Fruit fly (Drosophila melanogaster) whole organism, pupa: Measurements from ENCODE around the gene CG31457.

ENCODE experiments used
- CG10348 ChIP-seq: fragments of 200-800 bp; sonication (Bioruptor generic); IDR thresholded peaks from 2 replicates; pipeline ENCODE4 v1.3.6; 2022; ENCODE audit warnings: missing biosample characterization, missing genetic modification characterization
- CG12605 ChIP-seq: fragments of 200-800 bp; sonication (Bioruptor generic); IDR thresholded peaks from 2 replicates; pipeline ENCODE4 v1.3.6; 2022; ENCODE audit warnings: missing biosample characterization, missing genetic modification characterization
- CG13204 ChIP-seq: fragments of 200-800 bp; sonication (Bioruptor generic); optimal IDR thresholded peaks from 2 replicates; lab custom pipeline; 2018; ENCODE audit warnings: missing biosample characterization, mild to moderate bottlenecking, missing genetic modification characterization, moderate library complexity
- CG14655 ChIP-seq: fragments of 200-800 bp; sonication (Bioruptor generic); optimal IDR thresholded peaks from 3 replicates; lab custom pipeline; 2017; ENCODE audit warnings: mild to moderate bottlenecking, missing biosample characterization, missing genetic modification reagents, missing genetic modification characterization
- CG15710 ChIP-seq: fragments of 200-800 bp; sonication (Bioruptor generic); optimal IDR thresholded peaks from 2 replicates; lab custom pipeline; 2018; ENCODE audit warnings: missing biosample characterization, mild to moderate bottlenecking, missing genetic modification characterization, moderate library complexity
- CG17806 ChIP-seq: fragments of 200-800 bp; sonication (Bioruptor generic); optimal IDR thresholded peaks from 2 replicates; lab custom pipeline; 2018; ENCODE audit warnings: missing biosample characterization, mild to moderate bottlenecking, missing genetic modification characterization, moderate library complexity
- CG32121 ChIP-seq: fragments of 200-800 bp; sonication (Bioruptor generic); IDR thresholded peaks from 2 replicates; pipeline ENCODE4 v1.3.6; 2022; ENCODE audit warnings: missing biosample characterization, missing genetic modification characterization
- CG34367 ChIP-seq: fragments of 200-800 bp; sonication (Bioruptor generic); optimal IDR thresholded peaks from 2 replicates; lab custom pipeline; 2018; ENCODE audit warnings: missing biosample characterization, mild to moderate bottlenecking, missing genetic modification characterization
- CG4496 ChIP-seq: fragments of 200-800 bp; sonication (Bioruptor generic); IDR thresholded peaks from 3 replicates; pipeline ENCODE4 v1.3.6; 2022; ENCODE audit warnings: missing biosample characterization, missing genetic modification characterization
- CG8159 ChIP-seq: fragments of 200-800 bp; sonication (Bioruptor generic); optimal IDR thresholded peaks from 3 replicates; lab custom pipeline; 2018; ENCODE audit warnings: missing biosample characterization, mild to moderate bottlenecking, missing genetic modification characterization, moderate library complexity
- CG8301 ChIP-seq: fragments of 200-800 bp; sonication (Bioruptor generic); optimal IDR thresholded peaks from 2 replicates; lab custom pipeline; 2018; ENCODE audit warnings: missing biosample characterization, mild to moderate bottlenecking, missing genetic modification characterization
- CG9948 ChIP-seq: fragments of 200-800 bp; sonication (Bioruptor generic); optimal IDR thresholded peaks from 2 replicates; lab custom pipeline; 2018; ENCODE audit warnings: missing biosample characterization, mild to moderate bottlenecking, missing genetic modification characterization, moderate library complexity
- D1 ChIP-seq: fragments of 200-800 bp; sonication (Bioruptor generic); optimal IDR thresholded peaks from 2 replicates; lab custom pipeline; 2018; ENCODE audit warnings: missing biosample characterization, mild to moderate bottlenecking, missing genetic modification characterization, moderate library complexity
- EcR ChIP-seq: fragments of 200-800 bp; sonication (Bioruptor generic); optimal IDR thresholded peaks from 3 replicates; lab custom pipeline; 2019; ENCODE audit warnings: missing biosample characterization, missing genetic modification characterization, mild to moderate bottlenecking, moderate library complexity, missing genetic modification reagents
- Ets98B ChIP-seq: fragments of 200-800 bp; sonication (Bioruptor generic); IDR thresholded peaks from 2 replicates; pipeline ENCODE4 v1.3.6; 2022; ENCODE audit warnings: missing biosample characterization, missing genetic modification characterization
- Pif1A ChIP-seq: fragments of 200-800 bp; sonication (Bioruptor generic); optimal IDR thresholded peaks from 3 replicates; lab custom pipeline; 2016; ENCODE audit warnings: missing biosample characterization, missing genetic modification characterization
- Pif1B ChIP-seq: fragments of 200-800 bp; sonication (Bioruptor generic); optimal IDR thresholded peaks from 3 replicates; lab custom pipeline; 2016; ENCODE audit warnings: missing biosample characterization, missing genetic modification characterization
- Snoo ChIP-seq: fragments of 200-800 bp; sonication (Bioruptor generic); optimal IDR thresholded peaks from 3 replicates; lab custom pipeline; 2017; ENCODE audit warnings: missing biosample characterization, mild to moderate bottlenecking, missing genetic modification characterization, inconsistent platforms
- fd96Ca ChIP-seq: fragments of 200-800 bp; sonication (Bioruptor generic); IDR thresholded peaks from 3 replicates; pipeline ENCODE4 v1.3.6; 2022; ENCODE audit warnings: missing biosample characterization, missing genetic modification characterization
- gl ChIP-seq: fragments of 200-800 bp; sonication (Bioruptor generic); optimal IDR thresholded peaks from 2 replicates; lab custom pipeline; 2018; ENCODE audit warnings: missing biosample characterization, mild to moderate bottlenecking, missing genetic modification characterization
- rn ChIP-seq: fragments of 200-800 bp; sonication (Bioruptor generic); IDR thresholded peaks from 2 replicates; pipeline ENCODE4 v1.3.6; 2022; ENCODE audit warnings: missing biosample characterization, missing genetic modification characterization

CG31457 gene

DNA sequence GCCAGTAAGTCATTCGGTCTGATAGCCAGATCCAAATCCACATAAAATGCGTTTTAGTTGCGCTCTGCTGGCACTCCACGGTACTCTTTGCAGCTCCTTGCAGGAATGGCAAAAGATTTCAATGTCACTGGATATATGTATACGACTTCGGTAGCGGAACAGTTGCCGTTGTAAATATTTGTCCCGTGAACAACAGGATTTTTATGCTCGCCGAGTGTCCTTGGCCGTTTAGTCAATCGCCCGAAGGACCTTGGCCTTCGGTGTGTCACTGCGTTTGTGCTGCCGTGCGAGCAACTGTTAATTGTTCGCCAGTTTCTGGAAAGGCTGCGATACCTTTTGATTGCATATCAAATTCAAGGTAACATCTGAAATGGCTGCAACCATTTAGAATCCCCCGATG lies 10.7 kb upstream of the CG31457 start:
- no peak for TF ChIP-seq Snoo

DNA sequence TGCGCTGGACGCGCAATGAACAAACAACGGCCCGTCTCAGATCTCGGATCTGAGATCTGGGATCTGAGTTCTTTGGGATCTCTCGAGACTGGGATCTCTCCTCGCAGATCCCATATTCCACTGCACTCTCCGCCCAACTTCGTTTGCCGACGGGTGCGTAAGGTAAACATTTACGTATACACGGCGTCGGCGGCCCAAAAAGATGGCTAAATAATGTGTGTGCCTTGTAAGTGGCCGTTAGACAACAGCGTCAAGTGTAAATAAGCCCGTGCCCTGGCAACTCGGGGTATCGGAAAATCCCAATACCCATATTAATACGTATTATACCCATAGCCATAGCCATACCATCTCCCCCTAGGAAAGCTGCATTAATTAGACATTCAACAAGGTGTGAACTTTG lies 6.9 kb upstream of the CG31457 start:
- no peak for TF ChIP-seq CG9948
- TF ChIP-seq D1 (tag; lab: Kevin White, UChicago): no peak
- TF ChIP-seq CG8159 (tag; lab: Kevin White, UChicago): no peak
- TF ChIP-seq CG12605 (GFP tag; lab: Robert Waterston, UW): no peak
- no peak for TF ChIP-seq CG32121 (GFP tag; lab: Robert Waterston, UW)
- TF ChIP-seq Pif1B (GFP tag; lab: Kevin White, UChicago): no peak
- no peak for TF ChIP-seq CG17806 (tag; lab: Kevin White, UChicago)
- TF ChIP-seq CG14655: no peak
- TF ChIP-seq CG4496 (GFP tag; lab: Robert Waterston, UW): no peak
- no peak for TF ChIP-seq Pif1A
- TF ChIP-seq CG34367 (tag; lab: Kevin White, UChicago): no peak
- TF ChIP-seq rn: no peak
- TF ChIP-seq CG10348 (GFP tag; lab: Robert Waterston, UW): no peak
- TF ChIP-seq fd96Ca (GFP tag; lab: Robert Waterston, UW): no peak
- no peak for TF ChIP-seq CG8301 (tag; lab: Kevin White, UChicago)
- no peak for TF ChIP-seq gl (tag; lab: Kevin White, UChicago)
- TF ChIP-seq Snoo: no peak
- TF ChIP-seq Ets98B (GFP tag; lab: Robert Waterston, UW): no peak
- TF ChIP-seq CG15710 (tag; lab: Kevin White, UChicago): no peak
- no peak for TF ChIP-seq EcR

DNA sequence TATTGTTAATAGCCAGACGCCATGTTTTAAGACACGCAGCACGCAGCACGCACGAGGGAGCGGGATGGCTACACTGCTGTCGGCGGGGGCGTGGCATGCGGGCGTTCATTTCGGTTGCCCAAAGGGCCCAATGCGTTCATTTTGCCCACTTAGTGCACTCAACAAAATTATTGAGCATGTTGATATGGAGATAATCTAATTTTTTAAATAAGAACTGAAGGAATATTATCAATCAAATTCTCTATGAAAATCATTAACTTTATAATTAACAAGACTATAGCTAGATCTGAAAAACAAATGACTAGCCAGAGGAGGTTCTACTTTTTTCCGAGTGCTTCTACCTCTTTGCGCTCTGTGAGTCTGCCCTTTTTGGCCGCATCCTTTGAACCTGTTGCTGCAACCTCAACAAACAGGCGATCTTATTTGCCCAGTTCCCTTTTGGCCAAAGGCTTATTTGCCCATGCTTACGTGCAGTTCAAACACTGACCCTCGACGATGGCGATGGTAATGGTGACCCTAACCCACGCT lies 5.6 kb upstream of the CG31457 start:
- peak; percentile 2 for TF ChIP-seq Snoo
- no peak for TF ChIP-seq CG10348 (GFP tag; lab: Robert Waterston, UW)

dm6 chr3R:23132299-23132698 lies 4.5 kb upstream of the CG31457 start:
- no peak for TF ChIP-seq CG9948
- no peak for TF ChIP-seq CG12605 (GFP tag; lab: Robert Waterston, UW)
- TF ChIP-seq gl (tag; lab: Kevin White, UChicago): no peak
- no peak for TF ChIP-seq Ets98B (GFP tag; lab: Robert Waterston, UW)
- no peak for TF ChIP-seq CG8159 (tag; lab: Kevin White, UChicago)
- no peak for TF ChIP-seq Pif1B (GFP tag; lab: Kevin White, UChicago)
- TF ChIP-seq fd96Ca (GFP tag; lab: Robert Waterston, UW): no peak
- no peak for TF ChIP-seq CG32121 (GFP tag; lab: Robert Waterston, UW)
- TF ChIP-seq rn: no peak
- TF ChIP-seq Snoo: no peak
- no peak for TF ChIP-seq CG17806 (tag; lab: Kevin White, UChicago)

DNA sequence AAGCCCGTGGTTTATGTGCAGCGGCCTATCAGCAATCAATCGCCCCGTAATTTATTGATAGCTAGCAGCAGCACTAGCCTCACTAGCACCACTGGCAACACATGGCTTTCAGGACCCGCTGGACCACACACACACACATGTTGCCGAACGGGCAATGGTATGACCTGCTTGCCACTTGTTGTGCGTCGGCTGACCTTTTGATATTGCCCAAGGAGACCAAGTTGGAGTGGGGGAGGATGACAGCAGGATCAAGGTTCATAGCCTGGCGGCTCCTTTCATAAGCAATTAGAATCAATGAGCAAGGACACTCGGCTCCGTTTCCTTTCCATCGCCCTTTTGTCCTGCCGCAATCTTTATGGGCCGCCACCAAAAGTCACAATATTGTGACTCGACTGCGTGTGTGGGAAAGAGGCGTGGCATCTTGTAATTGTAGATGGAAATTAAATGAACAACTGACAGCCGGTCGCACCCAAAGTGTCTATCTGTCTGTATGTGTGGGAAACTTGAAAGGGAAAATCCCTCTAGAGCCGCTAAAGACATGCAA lies 3.6 kb upstream of the CG31457 start:
- TF ChIP-seq CG12605 (GFP tag; lab: Robert Waterston, UW): no peak
- TF ChIP-seq CG10348 (GFP tag; lab: Robert Waterston, UW): no peak
- no peak for TF ChIP-seq CG32121 (GFP tag; lab: Robert Waterston, UW)
- TF ChIP-seq CG34367 (tag; lab: Kevin White, UChicago): no peak
- no peak for TF ChIP-seq fd96Ca (GFP tag; lab: Robert Waterston, UW)
- no peak for TF ChIP-seq D1 (tag; lab: Kevin White, UChicago)
- TF ChIP-seq, all 21 proteins: peak for 0

dm6 chr3R:23130884-23131283 lies 3.1 kb upstream of the CG31457 start:
- 0 out of 3 replicates have a peak, but pooled peaks have one; percentile 8 for TF ChIP-seq fd96Ca (GFP tag; lab: Robert Waterston, UW)
- no peak for TF ChIP-seq D1 (tag; lab: Kevin White, UChicago)

dm6 chr3R:23130181-23130580 lies 2.4 kb upstream of the CG31457 start:
- TF ChIP-seq Ets98B (GFP tag; lab: Robert Waterston, UW) (no peak), fd96Ca (GFP tag; lab: Robert Waterston, UW) (no peak), CG13204 (GFP tag; lab: Kevin White, UChicago) (no peak), CG14655 (no peak), Pif1A (no peak), CG15710 (tag; lab: Kevin White, UChicago) (no peak), CG10348 (GFP tag; lab: Robert Waterston, UW) (no peak), CG8159 (tag; lab: Kevin White, UChicago) (no peak), CG12605 (GFP tag; lab: Robert Waterston, UW) (no peak), gl (tag; lab: Kevin White, UChicago) (no peak), CG17806 (tag; lab: Kevin White, UChicago) (no peak), CG8301 (tag; lab: Kevin White, UChicago) (no peak), CG34367 (tag; lab: Kevin White, UChicago) (no peak), CG32121 (GFP tag; lab: Robert Waterston, UW) (no peak), CG4496 (GFP tag; lab: Robert Waterston, UW) (no peak), EcR (no peak), D1 (tag; lab: Kevin White, UChicago) (no peak), Snoo (no peak), Pif1B (GFP tag; lab: Kevin White, UChicago) (no peak), rn (no peak)
